Fruit fly (Drosophila melanogaster): Measurements from ENCODE around the gene CG34301.

dm6 chr3R:8811323-8811936 lies 38.2 kb downstream of the CG34301 start:
- TF ChIP-seq pan (optimal IDR thresholded peaks at IDR 0.05) (peak; percentile 94), psq (optimal IDR thresholded peaks at IDR 0.05) (no peak), CG8478 (optimal IDR thresholded peaks at IDR 0.05) (no peak), EcR (GFP tag; optimal IDR thresholded peaks at IDR 0.05) (peak in 1 of 2 experiments; percentile 21)
